Worm (Caenorhabditis elegans): ENCODE data around the gene tba-9.

- no peak for TF ChIP-seq lin-15B (tag; optimal IDR thresholded peaks at IDR 0.05)
- TF ChIP-seq ceh-16 (tag; optimal IDR thresholded peaks at IDR 0.05): no peak
- no peak for TF ChIP-seq eor-1 (tag; optimal IDR thresholded peaks at IDR 0.05)
- TF ChIP-seq ztf-11 (tag; optimal IDR thresholded peaks at IDR 0.05): no peak
- no peak for TF ChIP-seq lin-39 (tag; optimal IDR thresholded peaks at IDR 0.05)
- no peak for TF ChIP-seq nhr-11 (tag; optimal IDR thresholded peaks at IDR 0.05)
- no peak for TF ChIP-seq nhr-237 (tag; optimal IDR thresholded peaks at IDR 0.05)
- no peak for TF ChIP-seq snpc-4 (tag; optimal IDR thresholded peaks at IDR 0.05)
- TF ChIP-seq unc-62 (GFP tag; optimal IDR thresholded peaks at IDR 0.05): no peak
- TF ChIP-seq nhr-25 (tag; optimal IDR thresholded peaks at IDR 0.05): no peak
- no peak for TF ChIP-seq fos-1 (tag; optimal IDR thresholded peaks at IDR 0.05)
Observed at ce11 chrX:3282306-3282705, 29.7 kb downstream of the tba-9 start, which contains the start of gene K09C4.5.
